Fruit fly (Drosophila melanogaster) whole organism, embryonic: ENCODE data around the gene beat-Ib.

ENCODE experiments used
- Antp ChIP-seq: fragments of 200-800 bp; sonication (Bioruptor generic); optimal IDR thresholded peaks from 3 replicates; lab custom pipeline; 2016; ENCODE audit warnings: missing biosample characterization, missing genetic modification characterization
- CG12155 ChIP-seq: fragments of 200-800 bp; sonication (Bioruptor generic); optimal IDR thresholded peaks from 3 replicates; lab custom pipeline; 2016; ENCODE audit warnings: missing biosample characterization, missing genetic modification characterization
- CG14710 ChIP-seq: fragments of 200-800 bp; sonication (Bioruptor generic); optimal IDR thresholded peaks from 3 replicates; lab custom pipeline; 2019; ENCODE audit warnings: missing biosample characterization, mild to moderate bottlenecking, missing genetic modification characterization, moderate library complexity
- CG14860 ChIP-seq: fragments of 200-800 bp; sonication (Bioruptor generic); IDR thresholded peaks from 3 replicates; pipeline ENCODE4 v1.3.6; 2022; ENCODE audit warnings: missing biosample characterization, missing genetic modification characterization; ENCODE audit not compliant: partially characterized antibody
- CG15479 ChIP-seq: fragments of 200-800 bp; sonication (Bioruptor generic); optimal IDR thresholded peaks from 3 replicates; lab custom pipeline; 2019; ENCODE audit warnings: missing biosample characterization, mild to moderate bottlenecking, missing genetic modification characterization, moderate library complexity
- CG15696 ChIP-seq: fragments of 200-800 bp; sonication (Bioruptor generic); optimal IDR thresholded peaks from 2 replicates; lab custom pipeline; 2019; ENCODE audit warnings: missing biosample characterization, mild to moderate bottlenecking, missing genetic modification characterization, moderate library complexity
- CG1602 ChIP-seq: fragments of 200-800 bp; sonication (Bioruptor generic); optimal IDR thresholded peaks from 3 replicates; lab custom pipeline; 2016; ENCODE audit warnings: missing biosample characterization, missing genetic modification characterization
- CG34376 ChIP-seq: fragments of 200-800 bp; sonication (Bioruptor generic); optimal IDR thresholded peaks from 2 replicates; lab custom pipeline; 2018; ENCODE audit warnings: missing biosample characterization, mild to moderate bottlenecking, missing genetic modification characterization
- CG4404 ChIP-seq: fragments of 200-800 bp; sonication (Bioruptor generic); IDR thresholded peaks from 2 replicates; pipeline ENCODE4 v1.3.6; 2022; ENCODE audit warnings: missing biosample characterization, missing genetic modification characterization
- CG5180 ChIP-seq: fragments of 200-800 bp; sonication (Bioruptor generic); optimal IDR thresholded peaks from 3 replicates; lab custom pipeline; 2017; ENCODE audit warnings: missing biosample characterization, missing genetic modification characterization, mild to moderate bottlenecking, moderate library complexity, missing genetic modification reagents
- CG7839 ChIP-seq: fragments of 200-800 bp; sonication (Bioruptor generic); optimal IDR thresholded peaks from 3 replicates; lab custom pipeline; 2018; ENCODE audit warnings: missing biosample characterization, mild to moderate bottlenecking, missing genetic modification characterization, moderate library complexity
- CG7963 ChIP-seq: fragments of 200-800 bp; sonication (Bioruptor generic); IDR thresholded peaks from 3 replicates; pipeline ENCODE4 v1.3.6; 2022; ENCODE audit warnings: missing biosample characterization, missing genetic modification characterization; ENCODE audit not compliant: partially characterized antibody
- CG8924 ChIP-seq: fragments of 200-800 bp; optimal IDR thresholded peaks from 3 replicates; lab custom pipeline; 2019; ENCODE audit warnings: missing biosample characterization, mild to moderate bottlenecking, missing genetic modification characterization, moderate library complexity
- CG9609 ChIP-seq: fragments of 200-800 bp; sonication (Bioruptor generic); optimal IDR thresholded peaks from 3 replicates; lab custom pipeline; 2016; ENCODE audit warnings: missing biosample characterization, missing genetic modification characterization
- CG9876 ChIP-seq: fragments of 200-800 bp; sonication (Bioruptor generic); optimal IDR thresholded peaks from 2 replicates; lab custom pipeline; 2016; ENCODE audit warnings: missing biosample characterization, missing genetic modification characterization
- CHES-1-like ChIP-seq: fragments of 200-800 bp; sonication (Bioruptor generic); optimal IDR thresholded peaks from 2 replicates; lab custom pipeline; 2016; ENCODE audit warnings: missing biosample characterization, missing genetic modification characterization
- Dll ChIP-seq: fragments of 200-800 bp; sonication (Bioruptor generic); IDR thresholded peaks from 4 replicates; pipeline ENCODE4 v1.3.6; 2022; ENCODE audit warnings: missing biosample characterization, missing genetic modification characterization; ENCODE audit not compliant: partially characterized antibody
- E2f2 ChIP-seq: fragments of 200-800 bp; sonication (Bioruptor generic); IDR thresholded peaks from 2 replicates; pipeline ENCODE4 v1.3.6; 2022; ENCODE audit warnings: missing biosample characterization, missing genetic modification characterization
- Fer3 ChIP-seq: fragments of 200-800 bp; sonication (Bioruptor generic); optimal IDR thresholded peaks from 2 replicates; lab custom pipeline; 2018; ENCODE audit warnings: missing biosample characterization, mild to moderate bottlenecking, missing genetic modification characterization, moderate library complexity
- HLH3B ChIP-seq: fragments of 200-800 bp; sonication (Bioruptor generic); IDR thresholded peaks from 2 replicates; pipeline ENCODE4 v1.3.6; 2022; ENCODE audit warnings: missing biosample characterization, missing genetic modification characterization
- HmgD ChIP-seq: fragments of 200-800 bp; sonication (Bioruptor generic); optimal IDR thresholded peaks from 3 replicates; lab custom pipeline; 2016; ENCODE audit warnings: missing biosample characterization, missing genetic modification characterization
- Jarid2 ChIP-seq: fragments of 200-800 bp; sonication (Bioruptor generic); optimal IDR thresholded peaks from 3 replicates; lab custom pipeline; 2017; ENCODE audit warnings: mild to moderate bottlenecking, missing biosample characterization, missing genetic modification reagents, missing genetic modification characterization
- Lim3 ChIP-seq: fragments of 200-800 bp; sonication (Bioruptor generic); IDR thresholded peaks from 2 replicates; pipeline ENCODE4 v1.3.6; 2022; ENCODE audit warnings: missing biosample characterization, missing genetic modification characterization
- Lpt ChIP-seq: fragments of >200 bp; optimal IDR thresholded peaks from 2 replicates; lab custom pipeline; 2018; ENCODE audit warnings: missing biosample characterization, missing genetic modification characterization
- Mad ChIP-seq: fragments of 200-800 bp; sonication (Bioruptor generic); optimal IDR thresholded peaks from 2 replicates; lab custom pipeline; 2016; ENCODE audit warnings: missing biosample characterization, missing genetic modification characterization
- Meics ChIP-seq: fragments of 200-800 bp; sonication (Bioruptor generic); optimal IDR thresholded peaks from 2 replicates; lab custom pipeline; 2017; ENCODE audit warnings: missing biosample characterization, mild to moderate bottlenecking, missing genetic modification characterization
- Mrtf ChIP-seq: fragments of 200-800 bp; sonication (Bioruptor generic); IDR thresholded peaks from 3 replicates; pipeline ENCODE4 v1.3.6; 2022; ENCODE audit warnings: missing biosample characterization, missing genetic modification characterization
- NfI ChIP-seq: fragments of 200-800 bp; sonication (Bioruptor generic); optimal IDR thresholded peaks from 3 replicates; lab custom pipeline; 2018; ENCODE audit warnings: missing biosample characterization, mild to moderate bottlenecking, missing genetic modification characterization, moderate library complexity
- PHDP ChIP-seq: fragments of 200-800 bp; sonication (Bioruptor generic); optimal IDR thresholded peaks from 3 replicates; lab custom pipeline; 2018; ENCODE audit warnings: missing biosample characterization, mild to moderate bottlenecking, missing genetic modification characterization, moderate library complexity
- Scr ChIP-seq: fragments of 200-800 bp; sonication (Bioruptor generic); IDR thresholded peaks from 2 replicates; pipeline ENCODE4 v1.3.6; 2022; ENCODE audit warnings: missing biosample characterization, missing genetic modification characterization; ENCODE audit not compliant: partially characterized antibody
- Vsx1 ChIP-seq: fragments of 200-800 bp; sonication (Bioruptor generic); optimal IDR thresholded peaks from 2 replicates; lab custom pipeline; 2017; ENCODE audit warnings: missing biosample characterization, mild to moderate bottlenecking, missing genetic modification characterization, missing genetic modification reagents
- ara ChIP-seq: fragments of 200-800 bp; sonication (Bioruptor generic); IDR thresholded peaks from 2 replicates; pipeline ENCODE4 v1.3.6; 2022; ENCODE audit warnings: missing biosample characterization, missing genetic modification characterization
- ase ChIP-seq: fragments of 200-800 bp; sonication (Bioruptor generic); IDR thresholded peaks from 3 replicates; pipeline ENCODE4 v1.3.6; 2022; ENCODE audit warnings: missing biosample characterization, missing genetic modification characterization
- crp ChIP-seq, 2 experiments: fragments of 200-800 bp; sonication (Bioruptor generic); optimal IDR thresholded peaks; 2 replicates in 1 of 2; 3 replicates in 1 of 2; lab custom pipeline; 2017; ENCODE audit warnings: missing biosample characterization in 2 of 2, missing genetic modification characterization in 2 of 2, mild to moderate bottlenecking in 1 of 2, moderate library complexity in 1 of 2
- dan ChIP-seq: fragments of 200-800 bp; sonication (Bioruptor generic); IDR thresholded peaks from 2 replicates; pipeline ENCODE4 v1.3.6; 2022; ENCODE audit warnings: missing biosample characterization, missing genetic modification characterization
- dimm ChIP-seq: fragments of 200-800 bp; sonication (Bioruptor generic); IDR thresholded peaks from 2 replicates; pipeline ENCODE4 v1.3.6; 2022; ENCODE audit warnings: missing biosample characterization, missing genetic modification characterization
- disco-r ChIP-seq: fragments of 200-800 bp; sonication (Bioruptor generic); optimal IDR thresholded peaks from 2 replicates; lab custom pipeline; 2016; ENCODE audit warnings: missing biosample characterization, missing genetic modification characterization
- gcm2 ChIP-seq: fragments of 200-800 bp; sonication (Bioruptor generic); optimal IDR thresholded peaks from 2 replicates; lab custom pipeline; 2016; ENCODE audit warnings: missing biosample characterization, missing genetic modification characterization
- ind ChIP-seq: fragments of 200-800 bp; sonication (Bioruptor generic); optimal IDR thresholded peaks from 3 replicates; lab custom pipeline; 2016; ENCODE audit warnings: missing biosample characterization, missing genetic modification characterization
- insv ChIP-seq, 2 experiments: fragments of 200-800 bp; sonication (Bioruptor generic); optimal IDR thresholded peaks; 3 replicates each; lab custom pipeline; 2016 to 2018; ENCODE audit warnings: missing biosample characterization in 2 of 2, missing genetic modification characterization in 2 of 2
- mirr ChIP-seq: fragments of 200-800 bp; sonication (Bioruptor generic); optimal IDR thresholded peaks from 3 replicates; lab custom pipeline; 2018; ENCODE audit warnings: missing biosample characterization, mild to moderate bottlenecking, missing genetic modification characterization
- nerfin-1 ChIP-seq: fragments of 200-800 bp; sonication (Bioruptor generic); optimal IDR thresholded peaks from 3 replicates; lab custom pipeline; 2019; ENCODE audit warnings: missing biosample characterization, mild to moderate bottlenecking, missing genetic modification characterization, moderate library complexity
- peb ChIP-seq: fragments of 200-800 bp; sonication (Bioruptor generic); IDR thresholded peaks from 2 replicates; pipeline ENCODE4 v1.3.6; 2022; ENCODE audit warnings: missing biosample characterization, missing genetic modification characterization
- rib ChIP-seq: fragments of 200-800 bp; sonication (Bioruptor generic); IDR thresholded peaks from 2 replicates; pipeline ENCODE4 v1.3.6; 2022; ENCODE audit warnings: missing biosample characterization, missing genetic modification characterization
- sc ChIP-seq, 3 experiments: fragments of >200 bp in 2 of 3; fragments of 200-800 bp in 1 of 3; sonication (Bioruptor generic) in 1 of 3; optimal IDR thresholded peaks; 2 replicates in 2 of 3; 3 replicates in 1 of 3; lab custom pipeline; 2017; ENCODE audit warnings: mild to moderate bottlenecking in 1 of 3, missing biosample characterization in 1 of 3, missing genetic modification characterization in 1 of 3, missing genetic modification reagents in 1 of 3
- sug ChIP-seq: fragments of 200-800 bp; optimal IDR thresholded peaks from 2 replicates; lab custom pipeline; 2019; ENCODE audit warnings: missing biosample characterization, mild to moderate bottlenecking, missing genetic modification characterization, moderate library complexity
- tll ChIP-seq, 2 experiments: fragments of 200-800 bp in 1 of 2; fragments of >200 bp in 1 of 2; sonication (Bioruptor generic) in 1 of 2; optimal IDR thresholded peaks; 2 replicates each; lab custom pipeline; 2017 to 2019; ENCODE audit warnings: missing biosample characterization in 2 of 2, missing genetic modification characterization in 2 of 2, mild to moderate bottlenecking in 1 of 2, moderate library complexity in 1 of 2
- z ChIP-seq: fragments of 200-800 bp; sonication (Bioruptor generic); IDR thresholded peaks from 3 replicates; pipeline ENCODE4 v1.3.6; 2022; ENCODE audit warnings: missing biosample characterization, missing genetic modification characterization

beat-Ib gene

dm6 chr2L:15910937-15911590 lies 51.2 kb downstream of the beat-Ib start (continued):
- TF ChIP-seq ara (GFP tag; lab: Robert Waterston, UW) (peak; percentile 95), Scr (GFP tag; lab: Robert Waterston, UW) (0 out of 2 replicates have a peak, but pooled peaks have one; percentile 14), CG34376 (peak; percentile 86), PHDP (tag; lab: Kevin White, UChicago) (peak; percentile 97), peb (GFP tag; lab: Robert Waterston, UW) (peak; percentile 93), Meics (peak; percentile 95), CG15696 (peak; percentile 76), sc (optimal IDR thresholded peaks at IDR 0.05; lab: Kevin White, UChicago) (no peak), sc (GFP tag; optimal IDR thresholded peaks at IDR 0.05; lab: Kevin White, UChicago) (peak; percentile 95), CG5180 (peak; percentile 85), disco-r (GFP tag; lab: Kevin White, UChicago) (peak; percentile 88), tll (GFP tag; optimal IDR thresholded peaks at IDR 0.05; lab: Kevin White, UChicago) (no peak), Fer3 (peak; percentile 94), CHES-1-like (GFP tag; lab: Kevin White, UChicago) (peak; percentile 91), Lpt (GFP tag; lab: Kevin White, UChicago) (no peak), Jarid2 (GFP tag; lab: Kevin White, UChicago) (peak; percentile 82), z (GFP tag; lab: Robert Waterston, UW) (peak; percentile 16; the same call in 1 of the 3 replicates), CG7839 (tag; lab: Kevin White, UChicago) (peak; percentile 97), Antp (GFP tag; lab: Kevin White, UChicago) (peak; percentile 95), gcm2 (GFP tag; lab: Kevin White, UChicago) (peak; percentile 95), HLH3B (peak; percentile 95), CG4404 (GFP tag; lab: Robert Waterston, UW) (peak; percentile 87), CG14860 (GFP tag; lab: Robert Waterston, UW) (peak; percentile 52; the same call in 2 of the 3 replicates), Mad (peak; percentile 85), CG14710 (tag; lab: Kevin White, UChicago) (peak; percentile 91), CG8924 (tag; lab: Kevin White, UChicago) (peak; percentile 96), Vsx1 (GFP tag; lab: Kevin White, UChicago) (peak; percentile 87), Mrtf (GFP tag; lab: Robert Waterston, UW) (peak; percentile 93), insv (GFP tag; optimal IDR thresholded peaks at IDR 0.05; lab: Kevin White, UChicago) (peak; percentile 62 to 64), dimm (GFP tag; lab: Robert Waterston, UW) (peak; percentile 87), CG7963 (no peak), Dll (GFP tag; lab: Robert Waterston, UW) (peak; percentile 40; the same call in 1 of the 4 replicates), ase (GFP tag; lab: Robert Waterston, UW) (peak; percentile 95), ind (peak; percentile 96), CG12155 (peak; percentile 90), NfI (GFP tag; lab: Kevin White, UChicago) (peak; percentile 94), nerfin-1 (tag; lab: Kevin White, UChicago) (peak; percentile 92), E2f2 (peak; percentile 84), mirr (GFP tag; lab: Kevin White, UChicago) (peak; percentile 73), dan (GFP tag; lab: Robert Waterston, UW) (peak; percentile 62; the same call in 1 of the 2 replicates), sug (tag; lab: Kevin White, UChicago) (no peak), CG9609 (GFP tag; lab: Kevin White, UChicago) (peak; percentile 94), HmgD (GFP tag; lab: Kevin White, UChicago) (peak; percentile 76), crp (GFP tag; optimal IDR thresholded peaks at IDR 0.05; lab: Kevin White, UChicago) (peak; percentile 2 to 64), CG1602 (peak; percentile 97), CG9876 (GFP tag; lab: Kevin White, UChicago) (peak; percentile 85), Lim3 (GFP tag; lab: Robert Waterston, UW) (peak; percentile 93), CG15479 (no peak), rib (GFP tag; lab: Robert Waterston, UW) (peak; percentile 75)
